Worm (Caenorhabditis elegans): Measurements from ENCODE around the gene lact-7.

DNA sequence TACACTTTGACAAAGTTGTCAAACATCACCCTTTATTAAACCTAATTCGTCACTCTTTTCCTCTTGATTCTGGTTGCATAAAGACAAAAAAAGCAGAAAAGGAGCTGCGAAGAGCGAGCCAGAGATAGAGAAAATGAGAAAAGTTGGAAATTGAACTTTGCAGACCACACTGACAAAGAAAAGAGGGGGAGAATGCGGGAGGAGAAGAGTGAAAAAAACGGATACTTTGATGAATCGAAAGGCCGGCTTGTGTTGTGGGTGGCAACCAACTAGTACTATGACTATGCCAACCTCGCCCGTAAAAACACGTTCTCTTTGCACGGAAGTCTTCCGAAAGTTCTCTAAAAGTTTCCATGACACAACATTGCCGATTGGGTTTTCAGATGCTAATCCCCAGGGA is 33.3 kb upstream of the lact-7 start:
- TF ChIP-seq unc-62 (GFP tag; optimal IDR thresholded peaks at IDR 0.05) (no peak), pha-4 (tag; optimal IDR thresholded peaks at IDR 0.05) (no peak), D2030.7 (GFP tag; IDR thresholded peaks at IDR 0.05) (no peak), snpc-1.3 (tag; optimal IDR thresholded peaks at IDR 0.05; ENCODE audit: insufficient read depth) (no peak), efl-1 (GFP tag; optimal IDR thresholded peaks at IDR 0.05) (no peak)
